Fruit fly (Drosophila melanogaster) whole organism, embryonic: ENCODE measurements around the gene Gr98d.

Source experiments
- Abd-B ChIP-seq: fragments of 200-800 bp; sonication (Bioruptor generic); optimal IDR thresholded peaks from 2 replicates; lab custom pipeline; 2018; ENCODE audit warnings: missing biosample characterization, mild to moderate bottlenecking, missing genetic modification characterization, moderate library complexity
- B-H2 ChIP-seq: fragments of 200-800 bp; sonication (Bioruptor generic); optimal IDR thresholded peaks from 2 replicates; lab custom pipeline; 2018; ENCODE audit warnings: missing biosample characterization, mild to moderate bottlenecking, missing genetic modification characterization
- BEAF-32 ChIP-seq: fragments of 200-800 bp; sonication (Bioruptor generic); optimal IDR thresholded peaks from 3 replicates; lab custom pipeline; 2017; ENCODE audit warnings: missing biosample characterization, missing genetic modification characterization, mild to moderate bottlenecking, moderate library complexity, missing genetic modification reagents
- Bdp1 ChIP-seq: fragments of 200-800 bp; sonication (Bioruptor generic); optimal IDR thresholded peaks from 3 replicates; lab custom pipeline; 2016; ENCODE audit warnings: missing biosample characterization, missing genetic modification characterization
- Bteb2 ChIP-seq: fragments of 200-800 bp; sonication (Bioruptor generic); optimal IDR thresholded peaks from 2 replicates; lab custom pipeline; 2016; ENCODE audit warnings: missing biosample characterization, missing genetic modification characterization
- CG10366 ChIP-seq: fragments of 200-800 bp; sonication (Bioruptor generic); IDR thresholded peaks from 2 replicates; pipeline ENCODE4 v1.3.6; 2022; ENCODE audit warnings: missing biosample characterization, missing genetic modification characterization
- CG11247 ChIP-seq: fragments of 200-800 bp; sonication (Bioruptor generic); IDR thresholded peaks from 2 replicates; pipeline ENCODE4 v1.3.6; 2022; ENCODE audit warnings: missing biosample characterization, missing genetic modification characterization
- CG12391 ChIP-seq: fragments of 200-800 bp; sonication (Bioruptor generic); optimal IDR thresholded peaks from 3 replicates; lab custom pipeline; 2018; ENCODE audit warnings: missing biosample characterization, mild to moderate bottlenecking, missing genetic modification characterization, moderate library complexity
- CG12659 ChIP-seq: fragments of 200-800 bp; sonication (Bioruptor generic); optimal IDR thresholded peaks from 3 replicates; lab custom pipeline; 2017; ENCODE audit warnings: mild to moderate bottlenecking, missing biosample characterization, missing genetic modification reagents, missing genetic modification characterization
- CG13424 ChIP-seq: fragments of 200-800 bp; sonication (Bioruptor generic); optimal IDR thresholded peaks from 2 replicates; lab custom pipeline; 2019; ENCODE audit warnings: missing biosample characterization, mild to moderate bottlenecking, missing genetic modification characterization, moderate library complexity
- CG13775 ChIP-seq: fragments of 200-800 bp; sonication (Bioruptor generic); optimal IDR thresholded peaks from 3 replicates; lab custom pipeline; 2017; ENCODE audit warnings: missing biosample characterization, mild to moderate bottlenecking, missing genetic modification characterization
- CG15269 ChIP-seq: fragments of 200-800 bp; sonication (Bioruptor generic); optimal IDR thresholded peaks from 2 replicates; lab custom pipeline; 2018; ENCODE audit warnings: missing biosample characterization, mild to moderate bottlenecking, missing genetic modification characterization, moderate library complexity
- CG16813 ChIP-seq: fragments of 200-800 bp; sonication (Bioruptor generic); IDR thresholded peaks from 3 replicates; pipeline ENCODE4 v1.3.6; 2022; ENCODE audit warnings: missing biosample characterization, missing genetic modification characterization; ENCODE audit not compliant: partially characterized antibody
- CG16815 ChIP-seq: fragments of 200-800 bp; sonication (Bioruptor generic); optimal IDR thresholded peaks from 3 replicates; lab custom pipeline; 2017; ENCODE audit warnings: missing biosample characterization, mild to moderate bottlenecking, missing genetic modification characterization
- CG17829 ChIP-seq: fragments of 200-800 bp; optimal IDR thresholded peaks from 2 replicates; lab custom pipeline; 2019; ENCODE audit warnings: missing biosample characterization, mild to moderate bottlenecking, missing genetic modification characterization, moderate library complexity
- CG18764 ChIP-seq: fragments of 200-800 bp; sonication (Bioruptor generic); optimal IDR thresholded peaks from 3 replicates; lab custom pipeline; 2016; ENCODE audit warnings: missing biosample characterization, missing genetic modification characterization
- CG2120 ChIP-seq: fragments of 200-800 bp; sonication (Bioruptor generic); optimal IDR thresholded peaks from 3 replicates; lab custom pipeline; 2016; ENCODE audit warnings: missing biosample characterization, missing genetic modification characterization
- CG2202 ChIP-seq: fragments of 200-800 bp; sonication (Bioruptor generic); optimal IDR thresholded peaks from 2 replicates; lab custom pipeline; 2018; ENCODE audit warnings: missing biosample characterization, mild to moderate bottlenecking, missing genetic modification characterization
- CG2712 ChIP-seq: fragments of 200-800 bp; optimal IDR thresholded peaks from 3 replicates; lab custom pipeline; 2019; ENCODE audit warnings: missing biosample characterization, mild to moderate bottlenecking, missing genetic modification characterization, moderate library complexity
- CG4424 ChIP-seq: fragments of 200-800 bp; sonication (Bioruptor generic); optimal IDR thresholded peaks from 3 replicates; lab custom pipeline; 2016; ENCODE audit warnings: missing biosample characterization, missing genetic modification characterization
- CG4617 ChIP-seq: fragments of 200-800 bp; sonication (Bioruptor generic); optimal IDR thresholded peaks from 3 replicates; lab custom pipeline; 2016; ENCODE audit warnings: missing biosample characterization, missing genetic modification characterization, borderline replicate concordance
- CG4730 ChIP-seq: fragments of 200-800 bp; sonication (Bioruptor generic); IDR thresholded peaks from 2 replicates; pipeline ENCODE4 v1.3.6; 2022; ENCODE audit warnings: missing biosample characterization, missing genetic modification characterization
- CG8089 ChIP-seq: fragments of 200-800 bp; sonication (Bioruptor generic); optimal IDR thresholded peaks from 3 replicates; lab custom pipeline; 2016; ENCODE audit warnings: missing biosample characterization, missing genetic modification characterization
- CG8765 ChIP-seq: fragments of 200-800 bp; sonication (Bioruptor generic); IDR thresholded peaks from 2 replicates; pipeline ENCODE4 v1.3.6; 2022; ENCODE audit warnings: missing biosample characterization, missing genetic modification characterization
- CG9817 ChIP-seq: fragments of 200-800 bp; sonication (Bioruptor generic); optimal IDR thresholded peaks from 2 replicates; lab custom pipeline; 2018; ENCODE audit warnings: missing biosample characterization, mild to moderate bottlenecking, missing genetic modification characterization, moderate library complexity
- CG9876 ChIP-seq: fragments of 200-800 bp; sonication (Bioruptor generic); optimal IDR thresholded peaks from 2 replicates; lab custom pipeline; 2016; ENCODE audit warnings: missing biosample characterization, missing genetic modification characterization
- Dip2 ChIP-seq: fragments of 200-800 bp; sonication (Bioruptor generic); IDR thresholded peaks from 2 replicates; pipeline ENCODE4 v1.3.6; 2022; ENCODE audit warnings: missing biosample characterization, missing genetic modification characterization
- ERR ChIP-seq: fragments of 200-800 bp; sonication (Bioruptor generic); optimal IDR thresholded peaks from 2 replicates; lab custom pipeline; 2016; ENCODE audit warnings: missing biosample characterization, missing genetic modification characterization
- Fer2 ChIP-seq: fragments of 200-800 bp; sonication (Bioruptor generic); optimal IDR thresholded peaks from 2 replicates; lab custom pipeline; 2018; ENCODE audit warnings: missing biosample characterization, mild to moderate bottlenecking, missing genetic modification characterization, moderate library complexity
- Hand ChIP-seq: fragments of 200-800 bp; sonication (Bioruptor generic); optimal IDR thresholded peaks from 2 replicates; lab custom pipeline; 2017; ENCODE audit warnings: mild to moderate bottlenecking, missing biosample characterization, missing genetic modification reagents, missing genetic modification characterization
- HmgD ChIP-seq: fragments of 200-800 bp; sonication (Bioruptor generic); optimal IDR thresholded peaks from 3 replicates; lab custom pipeline; 2016; ENCODE audit warnings: missing biosample characterization, missing genetic modification characterization
- Mes4 ChIP-seq: fragments of 200-800 bp; sonication (Bioruptor generic); optimal IDR thresholded peaks from 2 replicates; lab custom pipeline; 2016; ENCODE audit warnings: missing biosample characterization, missing genetic modification characterization
- Mrtf ChIP-seq: fragments of 200-800 bp; sonication (Bioruptor generic); IDR thresholded peaks from 3 replicates; pipeline ENCODE4 v1.3.6; 2022; ENCODE audit warnings: missing biosample characterization, missing genetic modification characterization
- NfI ChIP-seq: fragments of 200-800 bp; sonication (Bioruptor generic); optimal IDR thresholded peaks from 3 replicates; lab custom pipeline; 2018; ENCODE audit warnings: missing biosample characterization, mild to moderate bottlenecking, missing genetic modification characterization, moderate library complexity
- Sin3A ChIP-seq: fragments of >200 bp; optimal IDR thresholded peaks from 2 replicates; lab custom pipeline; 2018
- Six4 ChIP-seq: fragments of 200-800 bp; sonication (Bioruptor generic); optimal IDR thresholded peaks from 2 replicates; lab custom pipeline; 2016; ENCODE audit warnings: missing biosample characterization, missing genetic modification characterization
- Tbp ChIP-seq: fragments of >200 bp; optimal IDR thresholded peaks from 2 replicates; lab custom pipeline; 2018; ENCODE audit warnings: missing biosample characterization, missing genetic modification characterization
- Xbp1 ChIP-seq: fragments of 200-800 bp; sonication (Bioruptor generic); optimal IDR thresholded peaks from 3 replicates; lab custom pipeline; 2016; ENCODE audit warnings: missing biosample characterization, mild to moderate bottlenecking, missing genetic modification characterization
- ci ChIP-seq: fragments of 200-800 bp; sonication (Bioruptor generic); IDR thresholded peaks from 3 replicates; pipeline ENCODE4 v1.3.6; 2022; ENCODE audit warnings: missing biosample characterization, missing genetic modification characterization
- cwo ChIP-seq: fragments of 200-800 bp; sonication (Bioruptor generic); optimal IDR thresholded peaks from 3 replicates; lab custom pipeline; 2017; ENCODE audit warnings: missing biosample characterization, missing genetic modification characterization, mild to moderate bottlenecking, moderate library complexity, missing genetic modification reagents
- dmrt99B ChIP-seq: fragments of 200-800 bp; sonication (Bioruptor generic); optimal IDR thresholded peaks from 2 replicates; lab custom pipeline; 2018; ENCODE audit warnings: missing biosample characterization, mild to moderate bottlenecking, missing genetic modification characterization, moderate library complexity
- exex ChIP-seq: fragments of 200-800 bp; sonication (Bioruptor generic); optimal IDR thresholded peaks from 4 replicates; lab custom pipeline; 2018; ENCODE audit warnings: missing biosample characterization, mild to moderate bottlenecking, missing genetic modification characterization, moderate library complexity
- fd96Cb ChIP-seq: fragments of 200-800 bp; sonication (Bioruptor generic); optimal IDR thresholded peaks from 2 replicates; lab custom pipeline; 2018; ENCODE audit warnings: missing biosample characterization, mild to moderate bottlenecking, missing genetic modification characterization, moderate library complexity
- ftz-f1 ChIP-seq: fragments of 200-800 bp; sonication (Bioruptor generic); optimal IDR thresholded peaks from 2 replicates; lab custom pipeline; 2016; ENCODE audit warnings: missing biosample characterization, missing genetic modification characterization
- gro ChIP-seq: fragments of 200-800 bp; sonication (Bioruptor generic); optimal IDR thresholded peaks from 2 replicates; lab custom pipeline; 2016; ENCODE audit warnings: missing biosample characterization, missing genetic modification characterization
- her ChIP-seq: fragments of 200-800 bp; sonication (Bioruptor generic); optimal IDR thresholded peaks from 2 replicates; lab custom pipeline; 2016; ENCODE audit warnings: missing biosample characterization, missing genetic modification characterization
- knrl ChIP-seq: fragments of 200-800 bp; sonication (Bioruptor generic); IDR thresholded peaks from 3 replicates; pipeline ENCODE4 v1.3.6; 2022; ENCODE audit warnings: missing biosample characterization, missing genetic modification characterization; ENCODE audit not compliant: partially characterized antibody
- ro ChIP-seq: fragments of 200-800 bp; sonication (Bioruptor generic); IDR thresholded peaks from 2 replicates; pipeline ENCODE4 v1.3.6; 2022; ENCODE audit warnings: missing biosample characterization, missing genetic modification characterization
- row ChIP-seq: fragments of 200-800 bp; sonication (Bioruptor generic); IDR thresholded peaks from 3 replicates; pipeline ENCODE4 v1.3.6; 2022; ENCODE audit warnings: missing biosample characterization, missing genetic modification characterization
- sqz ChIP-seq: fragments of 200-800 bp; sonication (Bioruptor generic); optimal IDR thresholded peaks from 3 replicates; lab custom pipeline; 2018; ENCODE audit warnings: missing biosample characterization, mild to moderate bottlenecking, missing genetic modification characterization
- wor ChIP-seq: fragments of 200-800 bp; sonication (Bioruptor generic); IDR thresholded peaks from 2 replicates; pipeline ENCODE4 v1.3.6; 2022; ENCODE audit warnings: missing biosample characterization, missing genetic modification characterization
- yki ChIP-seq: fragments of >200 bp; optimal IDR thresholded peaks from 3 replicates; lab custom pipeline; 2018

Gr98d gene

dm6 chr3R:27556972-27557371 lies 11.1 kb downstream of the Gr98d start (continued):
- TF ChIP-seq Hand (GFP tag; lab: Kevin White, UChicago) (no peak), ci (peak; percentile 38; the same call in 1 of the 3 replicates), CG2120 (GFP tag; lab: Kevin White, UChicago) (peak; percentile 72), CG16815 (GFP tag; lab: Kevin White, UChicago) (no peak), CG2712 (peak; percentile 29), CG17829 (tag; lab: Kevin White, UChicago) (no peak), Bteb2 (no peak), CG13424 (no peak), CG15269 (peak; percentile 52), ftz-f1 (no peak), CG13775 (GFP tag; lab: Kevin White, UChicago) (no peak), NfI (GFP tag; lab: Kevin White, UChicago) (peak; percentile 10), CG11247 (peak; percentile 45; the same call in 1 of the 2 replicates), sqz (GFP tag; lab: Kevin White, UChicago) (no peak), CG10366 (GFP tag; lab: Robert Waterston, UW) (peak; percentile 54), Mrtf (GFP tag; lab: Robert Waterston, UW) (no peak), CG9876 (GFP tag; lab: Kevin White, UChicago) (no peak), CG8089 (GFP tag; lab: Kevin White, UChicago) (no peak), dmrt99B (tag; lab: Kevin White, UChicago) (peak; percentile 44), CG12391 (tag; lab: Kevin White, UChicago) (no peak), Sin3A (no peak), BEAF-32 (no peak), yki (lab: Kevin White, UChicago) (no peak), cwo (GFP tag; lab: Kevin White, UChicago) (peak; percentile 23), Fer2 (tag; lab: Kevin White, UChicago) (no peak), exex (tag; lab: Kevin White, UChicago) (no peak), Abd-B (GFP tag; lab: Kevin White, UChicago) (no peak), CG4617 (no peak), CG8765 (no peak), Xbp1 (GFP tag; lab: Kevin White, UChicago) (peak; percentile 17), Mes4 (GFP tag; lab: Kevin White, UChicago) (no peak), B-H2 (GFP tag; lab: Kevin White, UChicago) (no peak), CG2202 (tag; lab: Kevin White, UChicago) (no peak), Dip2 (GFP tag; lab: Robert Waterston, UW) (no peak), CG4730 (0 out of 2 replicates have a peak, but pooled peaks have one; percentile 11), Bdp1 (GFP tag; lab: Kevin White, UChicago) (no peak), gro (GFP tag; lab: Kevin White, UChicago) (peak; percentile 39), row (GFP tag; lab: Robert Waterston, UW) (peak; percentile 58), ro (no peak), CG4424 (GFP tag; lab: Kevin White, UChicago) (no peak), CG18764 (GFP tag; lab: Kevin White, UChicago) (no peak), fd96Cb (tag; lab: Kevin White, UChicago) (no peak), CG9817 (tag; lab: Kevin White, UChicago) (peak; percentile 29), HmgD (GFP tag; lab: Kevin White, UChicago) (no peak), CG12659 (GFP tag; lab: Kevin White, UChicago) (peak; percentile 4), ERR (GFP tag; lab: Kevin White, UChicago) (no peak), Six4 (no peak), knrl (no peak), CG16813 (no peak), her (GFP tag; lab: Kevin White, UChicago) (no peak), wor (GFP tag; lab: Robert Waterston, UW) (no peak), Tbp (GFP tag; lab: Kevin White, UChicago) (no peak)
